Fruit fly (Drosophila melanogaster) whole organism, larva: ENCODE measurements around the gene CG43078.

Experiments used
- noc ChIP-seq: fragments of 200-800 bp; sonication (Bioruptor generic); optimal IDR thresholded peaks from 3 replicates; lab custom pipeline; 2019; ENCODE audit warnings: missing biosample characterization, mild to moderate bottlenecking, missing genetic modification characterization, moderate library complexity

The CG43078 gene

dm6 chr3L:8549183-8549890, 27.3 kb upstream of the CG43078 start:
- no peak for TF ChIP-seq noc (tag; lab: Kevin White, UChicago)

- TF ChIP-seq noc (tag; lab: Kevin White, UChicago), result no peak
These were observed 25.8 kb upstream of the CG43078 start for dm6 chr3L:8550836-8551235.

- TF ChIP-seq noc (tag; lab: Kevin White, UChicago), result peak; percentile 22
These were observed 23.5 kb upstream of the CG43078 start for dm6 chr3L:8553125-8553524.

dm6 chr3L:8554024-8554642, 22.5 kb upstream of the CG43078 start:
- TF ChIP-seq noc (tag; lab: Kevin White, UChicago), result no peak

dm6 chr3L:8557018-8557417, 19.6 kb upstream of the CG43078 start:
- no peak for TF ChIP-seq noc (tag; lab: Kevin White, UChicago)

DNA sequence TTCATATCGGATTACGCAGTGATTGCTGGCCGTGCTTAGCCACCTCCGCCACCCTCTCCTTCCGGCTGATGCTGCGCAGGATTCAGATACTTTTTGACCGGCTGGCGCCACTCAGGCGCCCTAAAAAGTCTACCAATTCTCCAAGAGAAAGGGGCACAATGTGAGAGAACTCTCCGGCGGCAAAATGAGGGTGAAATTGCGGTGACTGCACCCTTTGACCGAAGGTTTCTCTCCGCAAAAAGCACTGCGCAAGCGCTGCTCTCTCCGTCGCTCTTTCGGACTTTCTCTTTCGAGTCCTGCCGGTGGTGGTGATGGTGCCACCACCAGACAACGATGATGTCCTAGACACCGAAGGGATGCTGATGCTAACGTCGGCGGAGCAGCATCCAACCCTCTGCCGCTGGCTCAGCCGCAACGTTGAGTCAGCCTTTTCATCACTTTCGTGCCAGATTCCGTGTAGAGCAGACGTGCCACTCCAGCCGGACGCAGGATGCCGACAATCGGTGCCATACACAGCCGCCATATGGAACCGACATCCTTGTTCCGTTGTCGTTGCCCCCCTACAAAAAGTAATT, 16.8 kb upstream of the CG43078 start:
- TF ChIP-seq noc (tag; lab: Kevin White, UChicago), result no peak

dm6 chr3L:8560637-8561036, 16.0 kb upstream of the CG43078 start:
- no peak for TF ChIP-seq noc (tag; lab: Kevin White, UChicago)

DNA sequence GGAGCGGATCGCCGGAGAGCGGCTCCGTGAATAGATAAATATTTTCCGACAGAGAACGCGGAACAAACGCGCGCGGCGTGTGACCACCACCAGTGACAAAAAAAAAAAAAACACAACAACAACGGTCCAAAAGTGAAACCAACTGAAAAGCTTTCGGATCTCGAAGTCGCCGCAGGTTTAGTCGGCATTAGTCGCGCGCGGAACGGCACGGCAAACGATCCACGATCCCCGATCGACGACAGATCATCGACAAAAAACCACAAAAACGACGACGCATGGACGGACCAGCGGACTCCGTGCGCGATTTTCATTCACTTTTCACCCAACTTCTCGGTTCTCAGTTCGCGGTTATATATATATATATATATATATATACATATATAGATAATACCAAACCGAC, 1.9 kb downstream of the CG43078 start:
- no peak for TF ChIP-seq noc (tag; lab: Kevin White, UChicago)

dm6 chr3L:8579513-8579912, 2.9 kb downstream of the CG43078 start:
- TF ChIP-seq noc (tag; lab: Kevin White, UChicago), result no peak

DNA sequence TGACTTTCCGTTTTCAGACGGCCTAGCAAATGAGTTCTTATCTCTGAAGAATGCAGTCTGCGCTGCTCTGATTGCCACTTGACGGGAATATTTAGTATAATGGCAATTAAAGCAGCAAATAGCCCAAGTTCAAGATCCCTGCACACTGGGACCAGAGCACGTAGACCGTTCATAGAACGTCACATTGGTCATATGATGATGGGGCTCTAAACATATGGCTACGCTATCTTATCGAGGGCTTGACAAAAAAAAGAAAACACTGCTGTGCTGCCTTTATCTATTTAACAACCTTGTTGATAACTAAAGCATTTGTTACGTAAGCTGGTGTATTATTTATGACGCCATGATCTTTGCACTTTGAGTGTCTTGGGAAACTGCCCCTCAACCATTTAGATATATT, 4.2 kb downstream of the CG43078 start:
- peak; percentile 37 for TF ChIP-seq noc (tag; lab: Kevin White, UChicago)

DNA sequence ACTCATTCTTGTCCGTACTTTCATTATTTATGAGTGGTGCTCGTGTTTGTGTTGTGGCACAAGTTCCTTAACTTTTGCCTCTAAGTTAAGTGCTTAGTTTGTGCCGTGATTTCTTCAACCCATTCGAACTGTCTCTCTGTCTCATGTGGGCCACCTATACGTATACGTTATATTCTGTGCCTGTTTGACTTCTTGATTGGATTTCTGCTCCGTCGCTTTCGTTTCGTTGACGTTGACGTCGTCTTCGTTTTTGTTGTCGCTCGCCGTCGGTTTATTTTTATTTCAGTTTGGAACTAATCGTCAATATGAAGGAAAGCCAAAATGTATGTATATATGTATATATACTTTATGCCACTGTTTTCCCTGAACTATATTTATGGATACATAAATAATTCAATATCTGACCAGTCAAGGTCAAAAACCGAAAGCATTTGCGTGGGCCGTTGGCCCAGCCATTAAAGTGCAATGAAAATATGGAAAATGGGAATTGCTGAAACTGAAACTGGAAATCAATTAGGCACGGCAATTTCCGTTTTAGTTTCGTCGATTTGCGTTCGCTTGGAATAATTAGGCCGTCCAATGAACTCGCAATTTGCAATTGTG, 5.6 kb downstream of the CG43078 start:
- TF ChIP-seq noc (tag; lab: Kevin White, UChicago), result no peak

DNA sequence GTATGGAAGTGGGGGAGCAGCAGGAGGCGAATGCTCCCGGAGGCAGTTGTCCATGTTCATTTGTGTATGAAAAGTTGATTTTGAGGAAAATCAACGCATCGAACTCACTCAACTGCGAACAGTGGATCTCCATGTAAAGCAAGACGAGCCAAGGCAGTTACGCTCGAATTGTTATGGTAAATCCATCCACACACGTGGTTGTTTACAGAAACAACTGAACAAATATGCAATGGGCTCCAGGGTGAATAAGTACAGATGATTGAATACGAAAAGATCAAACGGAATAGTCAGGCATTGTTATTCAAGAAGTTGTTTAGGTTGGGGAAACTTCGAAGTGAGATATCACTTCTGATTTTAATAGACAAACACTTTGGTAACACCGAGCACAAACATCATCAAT, 7.5 kb downstream of the CG43078 start:
- no peak for TF ChIP-seq noc (tag; lab: Kevin White, UChicago)

DNA sequence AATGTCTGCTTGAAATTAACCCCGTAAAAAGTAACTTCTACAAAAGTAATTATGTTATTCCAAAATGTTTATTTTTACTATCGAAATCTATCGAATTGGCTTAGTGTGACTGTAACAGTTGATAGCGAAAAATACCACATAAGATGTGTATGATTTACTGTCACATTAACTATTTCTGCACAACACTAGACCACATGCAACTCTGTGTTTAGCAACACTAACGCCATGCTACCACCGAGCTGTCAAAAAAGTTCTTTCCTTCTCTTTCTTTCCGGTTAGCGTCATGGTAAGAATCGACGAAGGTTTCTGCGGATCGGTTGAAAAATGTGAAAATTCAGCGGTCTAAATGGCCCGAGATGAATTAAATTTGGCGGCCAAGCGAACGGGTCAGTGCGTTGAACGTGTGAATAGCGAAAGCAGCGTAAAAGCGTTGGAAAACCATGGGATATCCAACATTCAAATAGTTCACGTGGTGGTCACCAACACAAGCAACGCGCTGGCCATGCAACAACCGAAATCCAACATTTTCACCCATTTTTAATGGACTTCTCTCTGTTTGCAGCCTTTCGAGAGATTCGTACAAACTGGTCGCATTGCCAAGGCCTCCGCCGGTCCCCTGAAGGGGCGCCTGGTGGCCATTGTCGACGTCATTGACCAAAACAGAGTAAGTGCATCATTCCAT, 24.3 kb downstream of the CG43078 start, which contains the start of the genes Nelf-E and RpL14:
Gene Nelf-E, minus strand, starts transcription at position 128 of the 682 bp plus-strand sequence.
Gene RpL14, plus strand, starts transcription at position 255 of the 682 bp plus-strand sequence.
- TF ChIP-seq noc (tag; lab: Kevin White, UChicago), result peak; percentile 85

dm6 chr3L:8603880-8604692, 27.5 kb downstream of the CG43078 start, which contains the start of the genes CG5989 and CG6282:
TSS of gene CG5989 (minus strand) at chr3L:8604149.
TSS of gene CG6282 (plus strand) at chr3L:8604657.
- no peak for TF ChIP-seq noc (tag; lab: Kevin White, UChicago)

DNA sequence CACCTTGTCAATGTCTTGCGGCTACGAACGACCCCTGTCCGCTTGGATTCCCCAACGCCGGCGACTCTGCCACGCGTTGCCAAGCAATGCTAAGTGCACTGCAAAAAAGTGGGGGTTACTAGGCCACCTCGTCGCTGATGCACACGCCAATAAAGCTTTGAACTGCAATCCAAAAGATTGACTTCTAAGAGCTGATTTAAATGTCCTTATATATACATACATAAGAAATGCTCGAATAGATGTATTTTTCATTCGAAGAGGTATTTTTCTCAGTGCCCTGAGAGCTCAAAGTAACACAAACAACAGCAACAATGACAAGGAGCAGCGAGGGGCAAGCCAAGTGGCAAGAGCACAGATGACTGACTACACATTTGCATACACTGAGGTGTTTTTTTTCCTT, 30.8 kb downstream of the CG43078 start:
- no peak for TF ChIP-seq noc (tag; lab: Kevin White, UChicago)
